Fruit fly (Drosophila melanogaster): ENCODE measurements around the gene chico.
A peak's percentile ranks its signal among the peaks of the same experiment; 100 is the strongest.

Gene chico

dm6 chr2L:10226724-10227407, 20.0 kb downstream of the chico start, which contains the start of gene CG5708 (continued):
- TF ChIP-seq lola (GFP tag; optimal IDR thresholded peaks at IDR 0.05) = peak in 1 of 3 experiments; percentile 18
- TF ChIP-seq ftz-f1 (GFP tag; optimal IDR thresholded peaks at IDR 0.05) = no peak
- TF ChIP-seq dysf (GFP tag; IDR thresholded peaks at IDR 0.05) = no peak
- TF ChIP-seq gcm (GFP tag; optimal IDR thresholded peaks at IDR 0.05) = no peak
- peak; percentile 45; the same call in 1 of the 2 replicates for TF ChIP-seq CG13287 (GFP tag; IDR thresholded peaks at IDR 0.05; ENCODE audit: partially characterized antibody)
- peak; percentile 37 for TF ChIP-seq CG18262 (tag; optimal IDR thresholded peaks at IDR 0.05)
- peak; percentile 52 for TF ChIP-seq CG3995 (GFP tag; optimal IDR thresholded peaks at IDR 0.05)
- TF ChIP-seq fd64A (GFP tag; optimal IDR thresholded peaks at IDR 0.05) = no peak
- no peak for TF ChIP-seq br (optimal IDR thresholded peaks at IDR 0.05)
- TF ChIP-seq lov (optimal IDR thresholded peaks at IDR 0.05) = no peak
- TF ChIP-seq lov (GFP tag; IDR thresholded peaks at IDR 0.05) = no peak
- peak; percentile 54; the same call in 1 of the 2 replicates for TF ChIP-seq CG42726 (GFP tag; IDR thresholded peaks at IDR 0.05; ENCODE audit: partially characterized antibody)
- TF ChIP-seq Hr39 (optimal IDR thresholded peaks at IDR 0.05) = no peak
- TF ChIP-seq gem (tag; optimal IDR thresholded peaks at IDR 0.05) = peak; percentile 40
- peak; percentile 42 for TF ChIP-seq HmgZ (tag; optimal IDR thresholded peaks at IDR 0.05)
- TF ChIP-seq wor (GFP tag; IDR thresholded peaks at IDR 0.05) = no peak
- no peak for TF ChIP-seq CG16815 (GFP tag; optimal IDR thresholded peaks at IDR 0.05)
- peak; percentile 40; the same call in 1 of the 4 replicates for TF ChIP-seq Dll (GFP tag; IDR thresholded peaks at IDR 0.05; ENCODE audit: partially characterized antibody)
- TF ChIP-seq CG32767 (GFP tag; IDR thresholded peaks at IDR 0.05) = no peak
- no peak for TF ChIP-seq Hmr (GFP tag; optimal IDR thresholded peaks at IDR 0.05)
- TF ChIP-seq sd (tag; optimal IDR thresholded peaks at IDR 0.05) = peak; percentile 73
- TF ChIP-seq ssp (GFP tag; IDR thresholded peaks at IDR 0.05) = peak; percentile 87
- TF ChIP-seq dimm (GFP tag; IDR thresholded peaks at IDR 0.05) = no peak
- no peak for TF ChIP-seq ttk (GFP tag; IDR thresholded peaks at IDR 0.05)
- peak; percentile 73 for TF ChIP-seq BEAF-32 (GFP tag; optimal IDR thresholded peaks at IDR 0.05)
- TF ChIP-seq CG8281 (tag; optimal IDR thresholded peaks at IDR 0.05) = no peak
- no peak for TF ChIP-seq dati (GFP tag; IDR thresholded peaks at IDR 0.05)
- no peak for TF ChIP-seq tgo (GFP tag; IDR thresholded peaks at IDR 0.05)
- peak; percentile 59 for TF ChIP-seq Scr (GFP tag; IDR thresholded peaks at IDR 0.05; ENCODE audit: partially characterized antibody)
- peak; percentile 30; the same call in 2 of the 3 replicates for TF ChIP-seq CG34224 (GFP tag; IDR thresholded peaks at IDR 0.05; ENCODE audit: partially characterized antibody)
- TF ChIP-seq Sox102F (GFP tag; optimal IDR thresholded peaks at IDR 0.05) = no peak
- peak; percentile 6 for TF ChIP-seq CG4424 (GFP tag; optimal IDR thresholded peaks at IDR 0.05)
- no peak for TF ChIP-seq CG1529 (GFP tag; optimal IDR thresholded peaks at IDR 0.05)
- no peak for TF ChIP-seq CG31365 (tag; optimal IDR thresholded peaks at IDR 0.05)
- no peak for TF ChIP-seq Six4 (GFP tag; optimal IDR thresholded peaks at IDR 0.05)
- TF ChIP-seq CG11696 (GFP tag; IDR thresholded peaks at IDR 0.05) = no peak
- TF ChIP-seq jumu (GFP tag; optimal IDR thresholded peaks at IDR 0.05) = no peak
- peak; percentile 51 for TF ChIP-seq Abd-B (GFP tag; optimal IDR thresholded peaks at IDR 0.05)
- no peak for TF ChIP-seq cwo (GFP tag; optimal IDR thresholded peaks at IDR 0.05)
- TF ChIP-seq fru (optimal IDR thresholded peaks at IDR 0.05) = no peak
- 0 out of 2 replicates have a peak, but pooled peaks have one; percentile 42 for TF ChIP-seq vvl (GFP tag; IDR thresholded peaks at IDR 0.05)
- no peak for TF ChIP-seq Oli (tag; optimal IDR thresholded peaks at IDR 0.05)
- TF ChIP-seq slbo (GFP tag; IDR thresholded peaks at IDR 0.05) = peak; percentile 73
- TF ChIP-seq phol (tag; optimal IDR thresholded peaks at IDR 0.05) = peak; percentile 48
- TF ChIP-seq CG18619 (GFP tag; optimal IDR thresholded peaks at IDR 0.05) = no peak
- no peak for TF ChIP-seq E2f1 (GFP tag; IDR thresholded peaks at IDR 0.05)
- TF ChIP-seq prd (optimal IDR thresholded peaks at IDR 0.05) = no peak
- TF ChIP-seq prd (GFP tag; IDR thresholded peaks at IDR 0.05) = 0 out of 3 replicates have a peak, but pooled peaks have one; percentile 20
- TF ChIP-seq pzg (GFP tag; optimal IDR thresholded peaks at IDR 0.05) = peak; percentile 58
- no peak for TF ChIP-seq HLH3B (GFP tag; IDR thresholded peaks at IDR 0.05)
- no peak for TF ChIP-seq CG11456 (GFP tag; IDR thresholded peaks at IDR 0.05)
